Worm (Caenorhabditis elegans) whole organism, midembryonic: Measurements from ENCODE around the gene ebax-1.

ENCODE experiments used
- T22C8.4 ChIP-seq: fragments of 200-800 bp; sonication (Bioruptor generic); IDR thresholded peaks from 2 replicates; pipeline ENCODE4 v1.3.6; 2022; ENCODE audit warnings: missing genetic modification characterization, missing compliant biosample characterization
- cog-1 ChIP-seq: sonication (generic microtip); optimal IDR thresholded peaks from 2 replicates; lab custom pipeline; 2016; ENCODE audit warnings: missing genetic modification characterization, missing compliant biosample characterization
- flt-1 ChIP-seq: fragments of 200-800 bp; sonication (Bioruptor generic); IDR thresholded peaks from 2 replicates; pipeline ENCODE4 v1.3.6; 2022; ENCODE audit warnings: missing genetic modification characterization, missing compliant biosample characterization
- klf-2 ChIP-seq: fragments of 200-800 bp; sonication (Bioruptor generic); conservative IDR thresholded peaks from 2 replicates; pipeline ENCODE4 v1.3.6; 2022; ENCODE audit warnings: missing genetic modification reagents, missing genetic modification characterization, missing compliant biosample characterization
- med-1 ChIP-seq: sonication (generic microtip); optimal IDR thresholded peaks from 2 replicates; lab custom pipeline; 2017; ENCODE audit warnings: missing genetic modification characterization, mild to moderate bottlenecking, missing compliant biosample characterization, antibody characterized with exemption, missing genetic modification reagents; ENCODE audit not compliant: insufficient read depth
- ref-1 ChIP-seq: fragments of 200-800 bp; sonication (Bioruptor generic); conservative IDR thresholded peaks from 2 replicates; pipeline ENCODE4 v1.3.6; 2022; ENCODE audit warnings: missing genetic modification reagents, missing genetic modification characterization, missing compliant biosample characterization
- tab-1 ChIP-seq: fragments of 200-800 bp; sonication (Bioruptor generic); IDR thresholded peaks from 2 replicates; pipeline ENCODE4 v1.3.6; 2022; ENCODE audit warnings: missing genetic modification characterization, missing compliant biosample characterization
- ztf-23 ChIP-seq: fragments of 200-800 bp; sonication (Bioruptor generic); IDR thresholded peaks from 2 replicates; pipeline ENCODE4 v1.3.6; 2022; ENCODE audit warnings: missing genetic modification reagents, missing genetic modification characterization, missing compliant biosample characterization
- ztf-29 ChIP-seq: fragments of 200-800 bp; sonication (Bioruptor generic); IDR thresholded peaks from 2 replicates; pipeline ENCODE4 v1.3.6; 2022; ENCODE audit warnings: missing genetic modification reagents, missing genetic modification characterization, missing compliant biosample characterization

The ebax-1 gene

ce11 chrIV:10286655-10287054 lies at the start of gene ebax-1:
Gene ebax-1 (plus strand): TSS chrIV:10286955.
- no peak for TF ChIP-seq med-1 (GFP tag; lab: Kevin White, UChicago)
- TF ChIP-seq T22C8.4 = no peak
- TF ChIP-seq klf-2 (GFP tag; lab: Robert Waterston, UW) = no peak
- TF ChIP-seq flt-1 (GFP tag; lab: Robert Waterston, UW) = no peak
- TF ChIP-seq ref-1 (GFP tag; lab: Robert Waterston, UW) = no peak
- no peak for TF ChIP-seq cog-1 (tag; lab: Kevin White, UChicago)
- TF ChIP-seq tab-1 (GFP tag; lab: Robert Waterston, UW) = no peak
- TF ChIP-seq ztf-23 (GFP tag; lab: Robert Waterston, UW) = no peak
- no peak for TF ChIP-seq ztf-29 (GFP tag; lab: Robert Waterston, UW)

- TF ChIP-seq cog-1 (tag; lab: Kevin White, UChicago) (no peak), ref-1 (GFP tag; lab: Robert Waterston, UW) (no peak)
These were observed 47.7 kb upstream of the ebax-1 start, which contains the start of gene ech-8 for ce11 chrIV:10239045-10239444. Gene ech-8 (minus strand): TSS chrIV:10239176.

- TF ChIP-seq klf-2 (GFP tag; lab: Robert Waterston, UW) (no peak), med-1 (GFP tag; lab: Kevin White, UChicago) (no peak), T22C8.4 (no peak), tab-1 (GFP tag; lab: Robert Waterston, UW) (no peak), ref-1 (GFP tag; lab: Robert Waterston, UW) (no peak), flt-1 (GFP tag; lab: Robert Waterston, UW) (no peak), ztf-29 (GFP tag; lab: Robert Waterston, UW) (no peak), cog-1 (tag; lab: Kevin White, UChicago) (no peak), ztf-23 (GFP tag; lab: Robert Waterston, UW) (no peak)
These were observed 45.1 kb upstream of the ebax-1 start, which contains the start of gene lipl-7 for ce11 chrIV:10241659-10242058. Gene lipl-7 (minus strand): TSS chrIV:10241823.

- TF ChIP-seq flt-1 (GFP tag; lab: Robert Waterston, UW) = no peak
- no peak for TF ChIP-seq ztf-23 (GFP tag; lab: Robert Waterston, UW)
- no peak for TF ChIP-seq ztf-29 (GFP tag; lab: Robert Waterston, UW)
These were observed 44.2 kb upstream of the ebax-1 start for ce11 chrIV:10242458-10243123.

- TF ChIP-seq cog-1 (tag; lab: Kevin White, UChicago) = no peak
- TF ChIP-seq T22C8.4 = no peak
- no peak for TF ChIP-seq ztf-29 (GFP tag; lab: Robert Waterston, UW)
- TF ChIP-seq med-1 (GFP tag; lab: Kevin White, UChicago) = no peak
- TF ChIP-seq tab-1 (GFP tag; lab: Robert Waterston, UW) = no peak
- no peak for TF ChIP-seq flt-1 (GFP tag; lab: Robert Waterston, UW)
These were observed 43.5 kb upstream of the ebax-1 start, which contains the start of gene tkt-1 for ce11 chrIV:10243276-10243675. Gene tkt-1 (plus strand): TSS chrIV:10243612.

- no peak for TF ChIP-seq ztf-29 (GFP tag; lab: Robert Waterston, UW)
- no peak for TF ChIP-seq T22C8.4
- TF ChIP-seq flt-1 (GFP tag; lab: Robert Waterston, UW) = no peak
- TF ChIP-seq ztf-23 (GFP tag; lab: Robert Waterston, UW) = no peak
- TF ChIP-seq klf-2 (GFP tag; lab: Robert Waterston, UW) = no peak
- no peak for TF ChIP-seq tab-1 (GFP tag; lab: Robert Waterston, UW)
- no peak for TF ChIP-seq cog-1 (tag; lab: Kevin White, UChicago)
- TF ChIP-seq med-1 (GFP tag; lab: Kevin White, UChicago) = no peak
- no peak for TF ChIP-seq ref-1 (GFP tag; lab: Robert Waterston, UW)
These were observed 41.0 kb upstream of the ebax-1 start, which contains the start of gene F01G10.10 for ce11 chrIV:10245666-10246210. Gene F01G10.10 (plus strand): TSS chrIV:10246160.

ce11 chrIV:10250577-10251075 lies 36.1 kb upstream of the ebax-1 start, which contains the start of gene daf-14:
Gene daf-14 (plus strand): TSS chrIV:10250627.
- TF ChIP-seq flt-1 (GFP tag; lab: Robert Waterston, UW) (no peak), klf-2 (GFP tag; lab: Robert Waterston, UW) (no peak), ref-1 (GFP tag; lab: Robert Waterston, UW) (no peak), T22C8.4 (no peak), ztf-29 (GFP tag; lab: Robert Waterston, UW) (no peak), med-1 (GFP tag; lab: Kevin White, UChicago) (no peak), cog-1 (tag; lab: Kevin White, UChicago) (no peak)

ce11 chrIV:10251261-10251660 lies 35.5 kb upstream of the ebax-1 start:
- TF ChIP-seq tab-1 (GFP tag; lab: Robert Waterston, UW) = no peak
- no peak for TF ChIP-seq flt-1 (GFP tag; lab: Robert Waterston, UW)
- TF ChIP-seq ztf-23 (GFP tag; lab: Robert Waterston, UW) = no peak
- TF ChIP-seq klf-2 (GFP tag; lab: Robert Waterston, UW) = no peak
- TF ChIP-seq T22C8.4 = no peak
- no peak for TF ChIP-seq ref-1 (GFP tag; lab: Robert Waterston, UW)
- no peak for TF ChIP-seq ztf-29 (GFP tag; lab: Robert Waterston, UW)
- TF ChIP-seq med-1 (GFP tag; lab: Kevin White, UChicago) = no peak
- TF ChIP-seq cog-1 (tag; lab: Kevin White, UChicago) = no peak

ce11 chrIV:10251764-10252163 lies 35.0 kb upstream of the ebax-1 start:
- TF ChIP-seq ref-1 (GFP tag; lab: Robert Waterston, UW) = no peak
- no peak for TF ChIP-seq ztf-23 (GFP tag; lab: Robert Waterston, UW)
- peak; percentile 19; the same call in 1 of the 2 replicates for TF ChIP-seq T22C8.4
- TF ChIP-seq tab-1 (GFP tag; lab: Robert Waterston, UW) = no peak
